Fruit fly (Drosophila melanogaster) whole organism, prepupa: ENCODE results near the gene Cpr78E.
A peak's percentile ranks its signal among the peaks of the same experiment; 100 is the strongest.

Source experiments
- Blimp-1 ChIP-seq: fragments of 200-800 bp; sonication (Bioruptor generic); optimal IDR thresholded peaks from 3 replicates; lab custom pipeline; 2017; ENCODE audit warnings: missing biosample characterization, missing genetic modification characterization, mild to moderate bottlenecking, moderate library complexity, missing genetic modification reagents
- CG11294 ChIP-seq: fragments of 200-800 bp; sonication (Bioruptor generic); IDR thresholded peaks from 2 replicates; pipeline ENCODE4 v1.3.6; 2022; ENCODE audit warnings: missing biosample characterization, missing genetic modification characterization
- CG11762 ChIP-seq: fragments of 200-800 bp; sonication (Bioruptor generic); optimal IDR thresholded peaks from 3 replicates; lab custom pipeline; 2016; ENCODE audit warnings: missing biosample characterization, missing genetic modification characterization; ENCODE audit not compliant: insufficient read depth
- CG15336 ChIP-seq: fragments of 200-800 bp; sonication (Bioruptor generic); IDR thresholded peaks from 2 replicates; pipeline ENCODE4 v1.3.6; 2022; ENCODE audit warnings: missing biosample characterization, missing genetic modification characterization
- CG1621 ChIP-seq: fragments of 200-800 bp; sonication (Bioruptor generic); optimal IDR thresholded peaks from 3 replicates; lab custom pipeline; 2018; ENCODE audit warnings: missing biosample characterization, mild to moderate bottlenecking, missing genetic modification characterization
- CG16779 ChIP-seq: fragments of 200-800 bp; sonication (Bioruptor generic); optimal IDR thresholded peaks from 3 replicates; lab custom pipeline; 2017; ENCODE audit warnings: missing biosample characterization, mild to moderate bottlenecking, missing genetic modification characterization
- CG3032 ChIP-seq: fragments of 200-800 bp; optimal IDR thresholded peaks from 2 replicates; lab custom pipeline; 2019; ENCODE audit warnings: missing biosample characterization, mild to moderate bottlenecking, missing genetic modification characterization, moderate library complexity
- CG31627 ChIP-seq: fragments of 200-800 bp; sonication (Bioruptor generic); optimal IDR thresholded peaks from 3 replicates; lab custom pipeline; 2016; ENCODE audit warnings: missing biosample characterization, missing genetic modification characterization
- CG32006 ChIP-seq: fragments of 200-800 bp; sonication (Bioruptor generic); optimal IDR thresholded peaks from 3 replicates; lab custom pipeline; 2017; ENCODE audit warnings: missing biosample characterization, mild to moderate bottlenecking, missing genetic modification characterization
- CG34406 ChIP-seq: fragments of 200-800 bp; sonication (Bioruptor generic); optimal IDR thresholded peaks from 3 replicates; lab custom pipeline; 2016; ENCODE audit warnings: missing biosample characterization, missing genetic modification characterization
- CG3919 ChIP-seq: fragments of 200-800 bp; sonication (Bioruptor generic); optimal IDR thresholded peaks from 3 replicates; lab custom pipeline; 2016; ENCODE audit warnings: missing biosample characterization, missing genetic modification characterization
- CG6163 ChIP-seq: fragments of 200-800 bp; sonication (Bioruptor generic); IDR thresholded peaks from 3 replicates; pipeline ENCODE4 v1.3.6; 2022; ENCODE audit warnings: missing biosample characterization, missing genetic modification characterization
- CG6276 ChIP-seq: fragments of 200-800 bp; sonication (Bioruptor generic); optimal IDR thresholded peaks from 2 replicates; lab custom pipeline; 2017; ENCODE audit warnings: missing biosample characterization, mild to moderate bottlenecking, missing genetic modification characterization
- CG6808 ChIP-seq: fragments of 200-800 bp; sonication (Bioruptor generic); optimal IDR thresholded peaks from 3 replicates; lab custom pipeline; 2017; ENCODE audit warnings: missing biosample characterization, missing genetic modification characterization, mild to moderate bottlenecking, moderate library complexity, missing genetic modification reagents
- CG6854 ChIP-seq: fragments of 200-800 bp; sonication (Bioruptor generic); optimal IDR thresholded peaks from 2 replicates; lab custom pipeline; 2017; ENCODE audit warnings: missing biosample characterization, mild to moderate bottlenecking, missing genetic modification characterization
- CG7368 ChIP-seq: fragments of 200-800 bp; sonication (Bioruptor generic); optimal IDR thresholded peaks from 3 replicates; lab custom pipeline; 2016; ENCODE audit warnings: missing biosample characterization, missing genetic modification characterization
- CG8119 ChIP-seq: fragments of 200-800 bp; sonication (Bioruptor generic); IDR thresholded peaks from 3 replicates; pipeline ENCODE4 v1.3.6; 2022; ENCODE audit warnings: missing biosample characterization, missing genetic modification characterization
- CG8319 ChIP-seq: fragments of 200-800 bp; sonication (Bioruptor generic); optimal IDR thresholded peaks from 3 replicates; lab custom pipeline; 2016; ENCODE audit warnings: missing biosample characterization, missing genetic modification characterization
- CG8632 ChIP-seq: fragments of 200-800 bp; sonication (Bioruptor generic); optimal IDR thresholded peaks from 3 replicates; lab custom pipeline; 2016; ENCODE audit warnings: missing biosample characterization, missing genetic modification characterization
- Eip75B ChIP-seq: fragments of 200-800 bp; sonication (Bioruptor generic); optimal IDR thresholded peaks from 3 replicates; lab custom pipeline; 2016; ENCODE audit warnings: missing biosample characterization, missing genetic modification characterization
- Eip78C ChIP-seq: fragments of 200-800 bp; sonication (Bioruptor generic); peaks from one replicate; lab custom pipeline; 2016; ENCODE audit warnings: missing biosample characterization, missing genetic modification characterization
- Eip93F ChIP-seq: fragments of 200-800 bp; sonication (Bioruptor generic); optimal IDR thresholded peaks from 2 replicates; lab custom pipeline; 2016; ENCODE audit warnings: missing biosample characterization, mild to moderate bottlenecking, missing genetic modification characterization
- Hr38 ChIP-seq: sonication (Bioruptor generic); optimal IDR thresholded peaks from 2 replicates; lab custom pipeline; 2016; ENCODE audit warnings: missing biosample characterization, missing genetic modification characterization
- Hr4 ChIP-seq: fragments of 200-800 bp; sonication (Bioruptor generic); optimal IDR thresholded peaks from 3 replicates; lab custom pipeline; 2016; ENCODE audit warnings: missing biosample characterization, missing genetic modification characterization
- Lpt ChIP-seq: fragments of 200-800 bp; sonication (Bioruptor generic); optimal IDR thresholded peaks from 3 replicates; lab custom pipeline; 2016; ENCODE audit warnings: missing biosample characterization, missing genetic modification characterization
- Met ChIP-seq: fragments of 200-800 bp; sonication (Bioruptor generic); optimal IDR thresholded peaks from 3 replicates; lab custom pipeline; 2016; ENCODE audit warnings: missing biosample characterization, missing genetic modification characterization
- Sox102F ChIP-seq: fragments of 200-800 bp; sonication (Bioruptor generic); optimal IDR thresholded peaks from 2 replicates; lab custom pipeline; 2016; ENCODE audit warnings: missing biosample characterization, mild to moderate bottlenecking, missing genetic modification characterization
- Sox14 ChIP-seq: fragments of 200-800 bp; sonication (Bioruptor generic); optimal IDR thresholded peaks from 3 replicates; lab custom pipeline; 2016; ENCODE audit warnings: missing biosample characterization, missing genetic modification characterization
- Sox15 ChIP-seq: fragments of 200-800 bp; sonication (Bioruptor generic); optimal IDR thresholded peaks from 3 replicates; lab custom pipeline; 2016; ENCODE audit warnings: missing biosample characterization, missing genetic modification characterization
- achi ChIP-seq: fragments of 200-800 bp; sonication (Bioruptor generic); optimal IDR thresholded peaks from 3 replicates; lab custom pipeline; 2016; ENCODE audit warnings: missing biosample characterization, missing genetic modification characterization
- acj6 ChIP-seq: fragments of 200-800 bp; sonication (Bioruptor generic); optimal IDR thresholded peaks from 3 replicates; lab custom pipeline; 2016; ENCODE audit warnings: missing biosample characterization, missing genetic modification characterization
- cyc ChIP-seq: fragments of 200-800 bp; sonication (Bioruptor generic); optimal IDR thresholded peaks from 3 replicates; lab custom pipeline; 2016; ENCODE audit warnings: missing biosample characterization, missing genetic modification characterization
- dac ChIP-seq: fragments of 200-800 bp; sonication (Bioruptor generic); optimal IDR thresholded peaks from 2 replicates; lab custom pipeline; 2017; ENCODE audit warnings: missing biosample characterization, mild to moderate bottlenecking, missing genetic modification characterization
- eg ChIP-seq: fragments of 200-800 bp; sonication (Bioruptor generic); IDR thresholded peaks from 3 replicates; pipeline ENCODE4 v1.3.6; 2022; ENCODE audit warnings: missing biosample characterization, missing genetic modification characterization
- esn ChIP-seq: fragments of 200-800 bp; sonication (Bioruptor generic); optimal IDR thresholded peaks from 2 replicates; lab custom pipeline; 2016; ENCODE audit warnings: missing biosample characterization, mild to moderate bottlenecking, missing genetic modification characterization, moderate library complexity
- fd59A ChIP-seq: fragments of 200-800 bp; sonication (Bioruptor generic); optimal IDR thresholded peaks from 2 replicates; lab custom pipeline; 2017; ENCODE audit warnings: missing biosample characterization, mild to moderate bottlenecking, missing genetic modification characterization, missing genetic modification reagents
- fd85E ChIP-seq: fragments of 200-800 bp; sonication (Bioruptor generic); optimal IDR thresholded peaks from 3 replicates; lab custom pipeline; 2016; ENCODE audit warnings: missing biosample characterization, missing genetic modification characterization
- fkh ChIP-seq: fragments of 200-800 bp; sonication (Bioruptor generic); optimal IDR thresholded peaks from 3 replicates; lab custom pipeline; 2017; ENCODE audit warnings: missing biosample characterization, mild to moderate bottlenecking, missing genetic modification characterization, moderate library complexity
- lz ChIP-seq: fragments of 200-800 bp; sonication (Bioruptor generic); optimal IDR thresholded peaks from 3 replicates; lab custom pipeline; 2016; ENCODE audit warnings: missing biosample characterization, missing genetic modification characterization
- salr ChIP-seq, 2 experiments: fragments of 200-800 bp; sonication (Bioruptor generic); optimal IDR thresholded peaks; 3 replicates each; lab custom pipeline; 2016 to 2018; ENCODE audit warnings: missing biosample characterization in 2 of 2, missing genetic modification characterization in 2 of 2, mild to moderate bottlenecking in 1 of 2
- ss ChIP-seq, 2 experiments: fragments of 200-800 bp; sonication (Bioruptor generic); optimal IDR thresholded peaks; 2 replicates in 1 of 2; 3 replicates in 1 of 2; lab custom pipeline; 2017 to 2018; ENCODE audit warnings: mild to moderate bottlenecking in 2 of 2, missing biosample characterization in 2 of 2, missing genetic modification characterization in 2 of 2, moderate library complexity in 1 of 2
- svp ChIP-seq: fragments of 200-800 bp; sonication (Bioruptor generic); peaks from one replicate; lab custom pipeline; 2016; ENCODE audit warnings: missing biosample characterization, missing genetic modification characterization
- topi ChIP-seq: fragments of 200-800 bp; sonication (Bioruptor generic); optimal IDR thresholded peaks from 3 replicates; lab custom pipeline; 2016; ENCODE audit warnings: missing biosample characterization, missing genetic modification characterization

Gene Cpr78E

DNA sequence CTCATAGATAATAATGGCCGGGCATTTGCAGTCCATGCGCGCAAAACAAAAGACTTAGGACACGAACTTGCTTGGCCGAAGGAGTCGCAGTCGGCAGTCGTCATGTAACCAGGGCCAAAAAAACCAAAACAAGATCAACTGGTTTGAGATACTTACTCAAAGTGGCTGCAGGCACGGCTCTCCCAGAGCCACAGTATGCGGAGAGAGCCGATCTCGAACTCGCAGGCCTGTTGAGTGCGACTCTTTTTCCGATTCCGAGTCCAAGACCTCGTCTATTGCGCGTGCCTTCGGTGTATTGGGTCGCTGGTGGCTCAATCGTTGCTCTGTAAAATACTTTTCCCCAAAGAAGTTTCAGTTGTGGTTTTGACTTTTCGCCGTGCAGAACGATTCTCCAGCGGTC is 22.2 kb downstream of the Cpr78E start, which contains the start of gene CG43980:
TSS of gene CG43980 (plus strand) at position 352 of the 400 bp plus-strand sequence.
- TF ChIP-seq CG6854 (GFP tag; lab: Kevin White, UChicago), result peak; percentile 8
- TF ChIP-seq ss (GFP tag; optimal IDR thresholded peaks at IDR 0.05; lab: Kevin White, UChicago), result peak; percentile 6 to 55
- TF ChIP-seq CG6163 (GFP tag; lab: Robert Waterston, UW), result 0 out of 3 replicates have a peak, but pooled peaks have one; percentile 27
- peak; percentile 13 for TF ChIP-seq Lpt (GFP tag; lab: Kevin White, UChicago)
- TF ChIP-seq CG6808 (GFP tag; lab: Kevin White, UChicago), result peak; percentile 28
- no peak for TF ChIP-seq Met
- no peak for TF ChIP-seq Sox15
- TF ChIP-seq Eip78C (GFP tag; lab: Kevin White, UChicago), result peak; percentile 75
- no peak for TF ChIP-seq CG8632
- no peak for TF ChIP-seq Sox14 (GFP tag; lab: Kevin White, UChicago)
- TF ChIP-seq CG15336 (GFP tag; lab: Robert Waterston, UW), result 0 out of 2 replicates have a peak, but pooled peaks have one; percentile 22
- peak; percentile 14 for TF ChIP-seq CG16779 (tag; lab: Kevin White, UChicago)
- TF ChIP-seq CG31627 (GFP tag; lab: Kevin White, UChicago), result no peak
- TF ChIP-seq, all 60 proteins: peak for 8

DNA sequence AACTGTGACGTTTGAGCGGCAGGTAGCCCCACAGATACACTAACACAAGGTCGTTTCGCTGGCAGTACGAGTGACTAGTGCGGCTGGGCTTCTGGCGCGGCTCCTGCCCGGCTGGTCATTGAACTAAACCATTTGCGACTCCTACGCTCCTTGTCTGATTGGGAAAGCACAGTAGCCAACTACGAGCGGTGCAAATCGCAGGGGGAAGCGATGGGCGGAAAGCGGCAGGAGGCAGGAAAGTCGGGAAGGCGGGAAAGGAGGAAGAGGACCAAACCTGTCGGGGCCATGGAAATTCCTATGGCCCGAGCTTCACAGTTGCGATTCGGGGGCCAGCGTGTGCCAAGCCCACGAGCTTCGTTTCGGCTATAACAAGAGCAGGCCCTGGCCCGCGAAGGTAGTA is 22.6 kb downstream of the Cpr78E start:
- TF ChIP-seq svp (GFP tag; lab: Kevin White, UChicago) (peak; percentile 5), CG6163 (GFP tag; lab: Robert Waterston, UW) (0 out of 3 replicates have a peak, but pooled peaks have one; percentile 8), acj6 (GFP tag; lab: Kevin White, UChicago) (no peak), Eip78C (GFP tag; lab: Kevin White, UChicago) (peak; percentile 46), Lpt (GFP tag; lab: Kevin White, UChicago) (peak; percentile 57), CG3919 (GFP tag; lab: Kevin White, UChicago) (no peak), eg (GFP tag; lab: Robert Waterston, UW) (0 out of 3 replicates have a peak, but pooled peaks have one; percentile 26)

DNA sequence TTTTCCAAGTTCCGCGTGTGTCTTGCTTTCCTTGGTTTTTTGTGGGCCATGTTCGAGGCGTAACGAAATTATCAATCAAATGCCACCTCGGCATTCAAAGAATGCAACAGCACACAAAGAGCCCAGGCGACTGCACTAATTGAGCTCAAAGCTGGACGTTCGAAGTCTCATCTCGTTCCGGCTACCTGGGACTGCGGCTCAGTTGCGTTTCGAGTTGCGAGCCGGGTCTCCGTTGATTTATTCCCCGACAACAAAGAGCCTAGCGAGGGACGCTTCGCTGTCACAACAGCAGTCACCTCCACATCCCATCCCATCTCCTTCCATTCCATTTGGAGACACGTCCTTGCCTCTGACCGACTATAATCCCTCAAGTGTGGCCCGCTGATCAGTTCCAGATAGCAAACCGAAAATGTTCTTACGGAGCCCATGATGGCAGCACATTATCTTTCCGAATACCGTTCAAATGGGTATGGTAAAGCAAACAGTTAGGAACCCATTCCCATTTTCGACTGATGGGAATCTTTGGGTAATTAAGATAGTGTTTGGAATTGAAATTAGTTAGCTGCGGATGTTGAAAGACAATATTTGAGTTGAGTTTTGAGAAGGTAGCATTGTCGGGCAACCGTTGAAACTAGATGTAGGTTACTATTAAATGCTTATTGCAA is 23.7 kb downstream of the Cpr78E start:
- peak; percentile 36 for TF ChIP-seq Eip78C (GFP tag; lab: Kevin White, UChicago)
- no peak for TF ChIP-seq cyc (GFP tag; lab: Kevin White, UChicago)
- TF ChIP-seq achi (GFP tag; lab: Kevin White, UChicago), result no peak
- no peak for TF ChIP-seq fd59A (GFP tag; lab: Kevin White, UChicago)
- TF ChIP-seq svp (GFP tag; lab: Kevin White, UChicago), result peak; percentile 12
- TF ChIP-seq topi, result no peak
- TF ChIP-seq CG6854 (GFP tag; lab: Kevin White, UChicago), result no peak

DNA sequence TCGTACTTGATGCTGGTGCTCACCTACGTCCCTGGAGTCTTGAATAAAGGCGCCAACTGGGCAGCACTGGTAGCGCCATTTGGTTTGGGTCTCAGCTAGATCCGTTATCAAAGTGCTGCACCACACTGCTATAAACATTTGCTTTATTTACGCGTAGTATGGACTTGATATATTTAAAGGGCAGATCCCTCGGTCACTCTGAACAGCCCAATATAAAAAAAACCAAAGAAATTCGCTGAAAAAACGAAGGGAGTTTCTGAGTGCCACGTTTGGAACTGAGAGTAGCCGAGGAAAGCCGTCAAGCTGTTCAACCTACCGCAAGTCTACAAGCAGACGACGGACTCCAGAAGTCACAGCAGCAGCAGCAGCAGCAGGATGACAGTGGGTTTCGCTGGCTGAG is 26.0 kb downstream of the Cpr78E start, which contains the start of gene Atox1:
TSS of gene Atox1 (plus strand) at position 181 of the 400 bp plus-strand sequence.
- TF ChIP-seq CG11762 (GFP tag; lab: Kevin White, UChicago) (no peak), salr (GFP tag; optimal IDR thresholded peaks at IDR 0.05; lab: Kevin White, UChicago) (no peak), CG6276 (GFP tag; lab: Kevin White, UChicago) (no peak), Hr4 (no peak), Blimp-1 (GFP tag; lab: Kevin White, UChicago) (no peak), fd85E (GFP tag; lab: Kevin White, UChicago) (no peak), eg (GFP tag; lab: Robert Waterston, UW) (peak; percentile 36; the same call in 1 of the 3 replicates), dac (GFP tag; lab: Kevin White, UChicago) (no peak), CG1621 (tag; lab: Kevin White, UChicago) (peak; percentile 42), Hr38 (GFP tag; lab: Kevin White, UChicago) (no peak), Sox15 (no peak), CG3032 (tag; lab: Kevin White, UChicago) (peak; percentile 41), Eip78C (GFP tag; lab: Kevin White, UChicago) (peak; percentile 81), CG32006 (GFP tag; lab: Kevin White, UChicago) (no peak), CG6808 (GFP tag; lab: Kevin White, UChicago) (peak; percentile 100), Sox102F (GFP tag; lab: Kevin White, UChicago) (no peak), esn (peak; percentile 48), CG34406 (no peak), Eip93F (GFP tag; lab: Kevin White, UChicago) (no peak), CG6854 (GFP tag; lab: Kevin White, UChicago) (peak; percentile 54), CG7368 (GFP tag; lab: Kevin White, UChicago) (no peak), CG8632 (no peak), svp (GFP tag; lab: Kevin White, UChicago) (peak; percentile 66), Eip75B (GFP tag; lab: Kevin White, UChicago) (no peak), CG8119 (peak; percentile 38; the same call in 2 of the 3 replicates), CG11294 (GFP tag; lab: Robert Waterston, UW) (no peak), CG8319 (GFP tag; lab: Kevin White, UChicago) (no peak), lz (no peak), CG6163 (GFP tag; lab: Robert Waterston, UW) (peak; percentile 60), fkh (peak; percentile 14)
